Fruit fly (Drosophila melanogaster) whole organism, prepupa: ENCODE results near the gene Hipk.
A peak's percentile ranks its signal among the peaks of the same experiment; 100 is the strongest.

ENCODE experiments used
- CG10631 ChIP-seq: fragments of 200-800 bp; sonication (Bioruptor generic); optimal IDR thresholded peaks from 2 replicates; lab custom pipeline; 2016; ENCODE audit warnings: missing biosample characterization, missing genetic modification characterization
- CG10669 ChIP-seq: fragments of 200-800 bp; sonication (Bioruptor generic); optimal IDR thresholded peaks from 3 replicates; lab custom pipeline; 2018; ENCODE audit warnings: missing biosample characterization, mild to moderate bottlenecking, missing genetic modification characterization, moderate library complexity
- CG11762 ChIP-seq: fragments of 200-800 bp; sonication (Bioruptor generic); optimal IDR thresholded peaks from 3 replicates; lab custom pipeline; 2016; ENCODE audit warnings: missing biosample characterization, missing genetic modification characterization; ENCODE audit not compliant: insufficient read depth
- CG11902 ChIP-seq: fragments of 200-800 bp; sonication (Bioruptor generic); optimal IDR thresholded peaks from 3 replicates; lab custom pipeline; 2016; ENCODE audit warnings: missing biosample characterization, missing genetic modification characterization
- CG15336 ChIP-seq: fragments of 200-800 bp; sonication (Bioruptor generic); IDR thresholded peaks from 2 replicates; pipeline ENCODE4 v1.3.6; 2022; ENCODE audit warnings: missing biosample characterization, missing genetic modification characterization
- CG1621 ChIP-seq: fragments of 200-800 bp; sonication (Bioruptor generic); optimal IDR thresholded peaks from 3 replicates; lab custom pipeline; 2018; ENCODE audit warnings: missing biosample characterization, mild to moderate bottlenecking, missing genetic modification characterization
- CG3032 ChIP-seq: fragments of 200-800 bp; optimal IDR thresholded peaks from 2 replicates; lab custom pipeline; 2019; ENCODE audit warnings: missing biosample characterization, mild to moderate bottlenecking, missing genetic modification characterization, moderate library complexity
- CG31627 ChIP-seq: fragments of 200-800 bp; sonication (Bioruptor generic); optimal IDR thresholded peaks from 3 replicates; lab custom pipeline; 2016; ENCODE audit warnings: missing biosample characterization, missing genetic modification characterization
- CG32006 ChIP-seq: fragments of 200-800 bp; sonication (Bioruptor generic); optimal IDR thresholded peaks from 3 replicates; lab custom pipeline; 2017; ENCODE audit warnings: missing biosample characterization, mild to moderate bottlenecking, missing genetic modification characterization
- CG34406 ChIP-seq: fragments of 200-800 bp; sonication (Bioruptor generic); optimal IDR thresholded peaks from 3 replicates; lab custom pipeline; 2016; ENCODE audit warnings: missing biosample characterization, missing genetic modification characterization
- CG3919 ChIP-seq: fragments of 200-800 bp; sonication (Bioruptor generic); optimal IDR thresholded peaks from 3 replicates; lab custom pipeline; 2016; ENCODE audit warnings: missing biosample characterization, missing genetic modification characterization
- CG4318 ChIP-seq: fragments of 200-800 bp; sonication (Bioruptor generic); optimal IDR thresholded peaks from 3 replicates; lab custom pipeline; 2017; ENCODE audit warnings: missing biosample characterization, mild to moderate bottlenecking, missing genetic modification characterization
- CG6163 ChIP-seq: fragments of 200-800 bp; sonication (Bioruptor generic); IDR thresholded peaks from 3 replicates; pipeline ENCODE4 v1.3.6; 2022; ENCODE audit warnings: missing biosample characterization, missing genetic modification characterization
- CG6276 ChIP-seq: fragments of 200-800 bp; sonication (Bioruptor generic); optimal IDR thresholded peaks from 2 replicates; lab custom pipeline; 2017; ENCODE audit warnings: missing biosample characterization, mild to moderate bottlenecking, missing genetic modification characterization
- CG6808 ChIP-seq: fragments of 200-800 bp; sonication (Bioruptor generic); optimal IDR thresholded peaks from 3 replicates; lab custom pipeline; 2017; ENCODE audit warnings: missing biosample characterization, missing genetic modification characterization, mild to moderate bottlenecking, moderate library complexity, missing genetic modification reagents
- CG7368 ChIP-seq: fragments of 200-800 bp; sonication (Bioruptor generic); optimal IDR thresholded peaks from 3 replicates; lab custom pipeline; 2016; ENCODE audit warnings: missing biosample characterization, missing genetic modification characterization
- CG8119 ChIP-seq: fragments of 200-800 bp; sonication (Bioruptor generic); IDR thresholded peaks from 3 replicates; pipeline ENCODE4 v1.3.6; 2022; ENCODE audit warnings: missing biosample characterization, missing genetic modification characterization
- CG8319 ChIP-seq: fragments of 200-800 bp; sonication (Bioruptor generic); optimal IDR thresholded peaks from 3 replicates; lab custom pipeline; 2016; ENCODE audit warnings: missing biosample characterization, missing genetic modification characterization
- CG8632 ChIP-seq: fragments of 200-800 bp; sonication (Bioruptor generic); optimal IDR thresholded peaks from 3 replicates; lab custom pipeline; 2016; ENCODE audit warnings: missing biosample characterization, missing genetic modification characterization
- Eip75B ChIP-seq: fragments of 200-800 bp; sonication (Bioruptor generic); optimal IDR thresholded peaks from 3 replicates; lab custom pipeline; 2016; ENCODE audit warnings: missing biosample characterization, missing genetic modification characterization
- Eip78C ChIP-seq: fragments of 200-800 bp; sonication (Bioruptor generic); peaks from one replicate; lab custom pipeline; 2016; ENCODE audit warnings: missing biosample characterization, missing genetic modification characterization
- Eip93F ChIP-seq: fragments of 200-800 bp; sonication (Bioruptor generic); optimal IDR thresholded peaks from 2 replicates; lab custom pipeline; 2016; ENCODE audit warnings: missing biosample characterization, mild to moderate bottlenecking, missing genetic modification characterization
- Ets96B ChIP-seq: fragments of 200-800 bp; optimal IDR thresholded peaks from 2 replicates; lab custom pipeline; 2019; ENCODE audit warnings: missing biosample characterization, mild to moderate bottlenecking, missing genetic modification characterization, moderate library complexity
- Hr39 ChIP-seq: fragments of 200-800 bp; sonication (Bioruptor generic); optimal IDR thresholded peaks from 2 replicates; lab custom pipeline; 2016; ENCODE audit warnings: missing biosample characterization, missing genetic modification characterization
- Hr4 ChIP-seq: fragments of 200-800 bp; sonication (Bioruptor generic); optimal IDR thresholded peaks from 3 replicates; lab custom pipeline; 2016; ENCODE audit warnings: missing biosample characterization, missing genetic modification characterization
- Met ChIP-seq: fragments of 200-800 bp; sonication (Bioruptor generic); optimal IDR thresholded peaks from 3 replicates; lab custom pipeline; 2016; ENCODE audit warnings: missing biosample characterization, missing genetic modification characterization
- OdsH ChIP-seq: fragments of 200-800 bp; sonication (Bioruptor generic); optimal IDR thresholded peaks from 3 replicates; lab custom pipeline; 2016; ENCODE audit warnings: missing biosample characterization, missing genetic modification characterization
- Sox102F ChIP-seq: fragments of 200-800 bp; sonication (Bioruptor generic); optimal IDR thresholded peaks from 2 replicates; lab custom pipeline; 2016; ENCODE audit warnings: missing biosample characterization, mild to moderate bottlenecking, missing genetic modification characterization
- Sox14 ChIP-seq: fragments of 200-800 bp; sonication (Bioruptor generic); optimal IDR thresholded peaks from 3 replicates; lab custom pipeline; 2016; ENCODE audit warnings: missing biosample characterization, missing genetic modification characterization
- Sox15 ChIP-seq: fragments of 200-800 bp; sonication (Bioruptor generic); optimal IDR thresholded peaks from 3 replicates; lab custom pipeline; 2016; ENCODE audit warnings: missing biosample characterization, missing genetic modification characterization
- achi ChIP-seq: fragments of 200-800 bp; sonication (Bioruptor generic); optimal IDR thresholded peaks from 3 replicates; lab custom pipeline; 2016; ENCODE audit warnings: missing biosample characterization, missing genetic modification characterization
- acj6 ChIP-seq: fragments of 200-800 bp; sonication (Bioruptor generic); optimal IDR thresholded peaks from 3 replicates; lab custom pipeline; 2016; ENCODE audit warnings: missing biosample characterization, missing genetic modification characterization
- cyc ChIP-seq: fragments of 200-800 bp; sonication (Bioruptor generic); optimal IDR thresholded peaks from 3 replicates; lab custom pipeline; 2016; ENCODE audit warnings: missing biosample characterization, missing genetic modification characterization
- dsx ChIP-seq: fragments of 200-800 bp; optimal IDR thresholded peaks from 3 replicates; lab custom pipeline; 2019; ENCODE audit warnings: missing biosample characterization, mild to moderate bottlenecking, missing genetic modification characterization, moderate library complexity; ENCODE audit not compliant: poor library complexity, severe bottlenecking
- eg ChIP-seq: fragments of 200-800 bp; sonication (Bioruptor generic); IDR thresholded peaks from 3 replicates; pipeline ENCODE4 v1.3.6; 2022; ENCODE audit warnings: missing biosample characterization, missing genetic modification characterization
- esn ChIP-seq: fragments of 200-800 bp; sonication (Bioruptor generic); optimal IDR thresholded peaks from 2 replicates; lab custom pipeline; 2016; ENCODE audit warnings: missing biosample characterization, mild to moderate bottlenecking, missing genetic modification characterization, moderate library complexity
- fd59A ChIP-seq: fragments of 200-800 bp; sonication (Bioruptor generic); optimal IDR thresholded peaks from 2 replicates; lab custom pipeline; 2017; ENCODE audit warnings: missing biosample characterization, mild to moderate bottlenecking, missing genetic modification characterization, missing genetic modification reagents
- fd85E ChIP-seq: fragments of 200-800 bp; sonication (Bioruptor generic); optimal IDR thresholded peaks from 3 replicates; lab custom pipeline; 2016; ENCODE audit warnings: missing biosample characterization, missing genetic modification characterization
- lz ChIP-seq: fragments of 200-800 bp; sonication (Bioruptor generic); optimal IDR thresholded peaks from 3 replicates; lab custom pipeline; 2016; ENCODE audit warnings: missing biosample characterization, missing genetic modification characterization
- net ChIP-seq: fragments of 200-800 bp; sonication (Bioruptor generic); optimal IDR thresholded peaks from 3 replicates; lab custom pipeline; 2016; ENCODE audit warnings: missing biosample characterization, missing genetic modification characterization
- pdm3 ChIP-seq: fragments of 200-800 bp; sonication (Bioruptor generic); optimal IDR thresholded peaks from 3 replicates; lab custom pipeline; 2016; ENCODE audit warnings: missing biosample characterization, missing genetic modification characterization
- salr ChIP-seq, 2 experiments: fragments of 200-800 bp; sonication (Bioruptor generic); optimal IDR thresholded peaks; 3 replicates each; lab custom pipeline; 2016 to 2018; ENCODE audit warnings: missing biosample characterization in 2 of 2, missing genetic modification characterization in 2 of 2, mild to moderate bottlenecking in 1 of 2
- spab ChIP-seq: fragments of 200-800 bp; sonication (Bioruptor generic); optimal IDR thresholded peaks from 2 replicates; lab custom pipeline; 2017; ENCODE audit warnings: missing biosample characterization, mild to moderate bottlenecking, missing genetic modification characterization, missing genetic modification reagents
- svp ChIP-seq: fragments of 200-800 bp; sonication (Bioruptor generic); peaks from one replicate; lab custom pipeline; 2016; ENCODE audit warnings: missing biosample characterization, missing genetic modification characterization
- topi ChIP-seq: fragments of 200-800 bp; sonication (Bioruptor generic); optimal IDR thresholded peaks from 3 replicates; lab custom pipeline; 2016; ENCODE audit warnings: missing biosample characterization, missing genetic modification characterization
- vri ChIP-seq: fragments of 200-800 bp; sonication (Bioruptor generic); optimal IDR thresholded peaks from 3 replicates; lab custom pipeline; 2016; ENCODE audit warnings: missing biosample characterization, mild to moderate bottlenecking, missing genetic modification characterization

Gene Hipk

dm6 chr3L:516948-517599 lies 25.8 kb upstream of the Hipk start (continued):
- TF ChIP-seq Hr39 (GFP tag; lab: Kevin White, UChicago) (no peak), eg (GFP tag; lab: Robert Waterston, UW) (peak; percentile 85), CG1621 (no peak), Eip93F (no peak), CG6276 (GFP tag; lab: Kevin White, UChicago) (peak; percentile 57), spab (no peak), CG6163 (GFP tag; lab: Robert Waterston, UW) (peak; percentile 62; the same call in 2 of the 3 replicates), net (peak; percentile 36), OdsH (GFP tag; lab: Kevin White, UChicago) (peak; percentile 52), salr (GFP tag; optimal IDR thresholded peaks at IDR 0.05; lab: Kevin White, UChicago) (peak in 1 of 2 experiments; percentile 7), CG8632 (GFP tag; lab: Kevin White, UChicago) (no peak), acj6 (peak; percentile 30), pdm3 (GFP tag; lab: Kevin White, UChicago) (peak; percentile 32), topi (GFP tag; lab: Kevin White, UChicago) (peak; percentile 6), CG15336 (GFP tag; lab: Robert Waterston, UW) (peak; percentile 93), esn (peak; percentile 8), Hr4 (GFP tag; lab: Kevin White, UChicago) (peak; percentile 86), Met (GFP tag; lab: Kevin White, UChicago) (peak; percentile 14), Eip75B (peak; percentile 9)

dm6 chr3L:520465-521216 lies 22.2 kb upstream of the Hipk start:
- TF ChIP-seq acj6: no peak
- TF ChIP-seq CG10669 (GFP tag; lab: Kevin White, UChicago): no peak
- no peak for TF ChIP-seq salr (GFP tag; optimal IDR thresholded peaks at IDR 0.05; lab: Kevin White, UChicago)
- TF ChIP-seq CG6276 (GFP tag; lab: Kevin White, UChicago): no peak
- peak; percentile 3 for TF ChIP-seq OdsH (GFP tag; lab: Kevin White, UChicago)
- TF ChIP-seq esn: peak; percentile 31
- TF ChIP-seq eg (GFP tag; lab: Robert Waterston, UW): no peak
- TF ChIP-seq CG34406 (GFP tag; lab: Kevin White, UChicago): no peak
- TF ChIP-seq Sox14 (GFP tag; lab: Kevin White, UChicago): no peak
- peak; percentile 10 for TF ChIP-seq CG31627 (GFP tag; lab: Kevin White, UChicago)
- peak; percentile 77 for TF ChIP-seq Eip78C (GFP tag; lab: Kevin White, UChicago)
- no peak for TF ChIP-seq CG3919 (GFP tag; lab: Kevin White, UChicago)
- peak; percentile 32 for TF ChIP-seq CG32006 (GFP tag; lab: Kevin White, UChicago)
- peak; percentile 69 for TF ChIP-seq svp (GFP tag; lab: Kevin White, UChicago)
- TF ChIP-seq fd59A (GFP tag; lab: Kevin White, UChicago): no peak
- no peak for TF ChIP-seq Eip93F
- TF ChIP-seq lz: no peak
- TF ChIP-seq achi (GFP tag; lab: Kevin White, UChicago): no peak
- TF ChIP-seq Sox102F: peak; percentile 16
- TF ChIP-seq Sox15 (GFP tag; lab: Kevin White, UChicago): no peak
- TF ChIP-seq CG3032: no peak
- TF ChIP-seq CG8119 (GFP tag; lab: Robert Waterston, UW): no peak
- no peak for TF ChIP-seq vri (GFP tag; lab: Kevin White, UChicago)
- no peak for TF ChIP-seq Ets96B (tag; lab: Kevin White, UChicago)
- TF ChIP-seq CG11902 (GFP tag; lab: Kevin White, UChicago): peak; percentile 7
- TF ChIP-seq CG8319: no peak
- no peak for TF ChIP-seq CG6808 (GFP tag; lab: Kevin White, UChicago)
- TF ChIP-seq cyc: no peak
- TF ChIP-seq fd85E (GFP tag; lab: Kevin White, UChicago): no peak
- TF ChIP-seq pdm3 (GFP tag; lab: Kevin White, UChicago): peak; percentile 10
- TF ChIP-seq Met (GFP tag; lab: Kevin White, UChicago): no peak
- no peak for TF ChIP-seq topi (GFP tag; lab: Kevin White, UChicago)
- no peak for TF ChIP-seq CG4318 (GFP tag; lab: Kevin White, UChicago)
- no peak for TF ChIP-seq CG10631 (GFP tag; lab: Kevin White, UChicago)
- TF ChIP-seq CG7368 (GFP tag; lab: Kevin White, UChicago): no peak
- peak; percentile 10 for TF ChIP-seq Eip75B
- TF ChIP-seq CG11762 (GFP tag; lab: Kevin White, UChicago): no peak
- no peak for TF ChIP-seq CG8632 (GFP tag; lab: Kevin White, UChicago)
- TF ChIP-seq dsx (GFP tag; lab: Kevin White, UChicago): no peak
- TF ChIP-seq CG6163 (GFP tag; lab: Robert Waterston, UW): peak; percentile 30; the same call in 1 of the 3 replicates
